Fruit fly (Drosophila melanogaster) whole organism, embryonic: ENCODE data around the gene CG31974.
A peak's percentile ranks its signal among the peaks of the same experiment; 100 is the strongest.

Experiments used
- Asciz ChIP-seq: fragments of 200-800 bp; sonication (Bioruptor generic); optimal IDR thresholded peaks from 2 replicates; lab custom pipeline; 2017; ENCODE audit warnings: missing biosample characterization, mild to moderate bottlenecking, missing genetic modification characterization, missing genetic modification reagents
- Bteb2 ChIP-seq: fragments of 200-800 bp; sonication (Bioruptor generic); optimal IDR thresholded peaks from 2 replicates; lab custom pipeline; 2016; ENCODE audit warnings: missing biosample characterization, missing genetic modification characterization
- CG10274 ChIP-seq: fragments of 200-800 bp; sonication (Bioruptor generic); optimal IDR thresholded peaks from 3 replicates; lab custom pipeline; 2017; ENCODE audit warnings: missing biosample characterization, mild to moderate bottlenecking, missing genetic modification characterization
- CG10565 ChIP-seq: fragments of 200-800 bp; sonication (Bioruptor generic); optimal IDR thresholded peaks from 3 replicates; lab custom pipeline; 2016; ENCODE audit warnings: missing biosample characterization, mild to moderate bottlenecking, missing genetic modification characterization
- CG11085 ChIP-seq: fragments of 200-800 bp; sonication (Bioruptor generic); IDR thresholded peaks from 2 replicates; pipeline ENCODE4 v1.3.6; 2022; ENCODE audit warnings: missing biosample characterization, missing genetic modification characterization
- CG11723 ChIP-seq: fragments of 200-800 bp; sonication (Bioruptor generic); optimal IDR thresholded peaks from 2 replicates; lab custom pipeline; 2017; ENCODE audit warnings: missing biosample characterization, mild to moderate bottlenecking, missing genetic modification characterization
- CG12391 ChIP-seq: fragments of 200-800 bp; sonication (Bioruptor generic); optimal IDR thresholded peaks from 3 replicates; lab custom pipeline; 2018; ENCODE audit warnings: missing biosample characterization, mild to moderate bottlenecking, missing genetic modification characterization, moderate library complexity
- CG12942 ChIP-seq: fragments of 200-800 bp; sonication (Bioruptor generic); optimal IDR thresholded peaks from 3 replicates; lab custom pipeline; 2016; ENCODE audit warnings: missing biosample characterization, missing genetic modification characterization
- CG13287 ChIP-seq: fragments of 200-800 bp; sonication (Bioruptor generic); IDR thresholded peaks from 2 replicates; pipeline ENCODE4 v1.3.6; 2022; ENCODE audit warnings: missing biosample characterization, missing genetic modification characterization; ENCODE audit not compliant: partially characterized antibody
- CG14014 ChIP-seq: fragments of 200-800 bp; sonication (Bioruptor generic); IDR thresholded peaks from 2 replicates; pipeline ENCODE4 v1.3.6; 2022; ENCODE audit warnings: missing biosample characterization, missing genetic modification characterization
- CG15479 ChIP-seq: fragments of 200-800 bp; sonication (Bioruptor generic); optimal IDR thresholded peaks from 3 replicates; lab custom pipeline; 2019; ENCODE audit warnings: missing biosample characterization, mild to moderate bottlenecking, missing genetic modification characterization, moderate library complexity
- CG16815 ChIP-seq: fragments of 200-800 bp; sonication (Bioruptor generic); optimal IDR thresholded peaks from 3 replicates; lab custom pipeline; 2017; ENCODE audit warnings: missing biosample characterization, mild to moderate bottlenecking, missing genetic modification characterization
- CG17186 ChIP-seq: fragments of 200-800 bp; sonication (Bioruptor generic); optimal IDR thresholded peaks from 3 replicates; lab custom pipeline; 2017; ENCODE audit warnings: missing biosample characterization, missing genetic modification reagents, missing genetic modification characterization
- CG17568 ChIP-seq: fragments of 200-800 bp; sonication (Bioruptor generic); optimal IDR thresholded peaks from 2 replicates; lab custom pipeline; 2018; ENCODE audit warnings: missing biosample characterization, mild to moderate bottlenecking, missing genetic modification characterization, moderate library complexity
- CG30403 ChIP-seq: fragments of 200-800 bp; sonication (Bioruptor generic); optimal IDR thresholded peaks from 3 replicates; lab custom pipeline; 2016; ENCODE audit warnings: missing biosample characterization, missing genetic modification characterization
- CG30431 ChIP-seq: fragments of 200-800 bp; sonication (Bioruptor generic); optimal IDR thresholded peaks from 2 replicates; lab custom pipeline; 2017; ENCODE audit warnings: missing biosample characterization, missing genetic modification characterization
- CG32767 ChIP-seq: fragments of 200-800 bp; sonication (Bioruptor generic); IDR thresholded peaks from 2 replicates; pipeline ENCODE4 v1.3.6; 2022; ENCODE audit warnings: missing biosample characterization, missing genetic modification characterization
- CG33557 ChIP-seq: fragments of 200-800 bp; sonication (Bioruptor generic); optimal IDR thresholded peaks from 2 replicates; lab custom pipeline; 2019; ENCODE audit warnings: missing biosample characterization, mild to moderate bottlenecking, missing genetic modification characterization, moderate library complexity
- CG3847 ChIP-seq: fragments of 200-800 bp; sonication (Bioruptor generic); IDR thresholded peaks from 2 replicates; pipeline ENCODE4 v1.3.6; 2022; ENCODE audit warnings: missing biosample characterization, missing genetic modification characterization
- CG3995 ChIP-seq: fragments of 200-800 bp; sonication (Bioruptor generic); optimal IDR thresholded peaks from 3 replicates; lab custom pipeline; 2016; ENCODE audit warnings: missing biosample characterization, missing genetic modification characterization
- CG4328 ChIP-seq: fragments of 200-800 bp; sonication (Bioruptor generic); optimal IDR thresholded peaks from 3 replicates; lab custom pipeline; 2017; ENCODE audit warnings: missing biosample characterization, missing genetic modification reagents, missing genetic modification characterization
- CG4730 ChIP-seq: fragments of 200-800 bp; sonication (Bioruptor generic); IDR thresholded peaks from 2 replicates; pipeline ENCODE4 v1.3.6; 2022; ENCODE audit warnings: missing biosample characterization, missing genetic modification characterization
- CG7556 ChIP-seq: fragments of 200-800 bp; sonication (Bioruptor generic); optimal IDR thresholded peaks from 2 replicates; lab custom pipeline; 2017; ENCODE audit warnings: missing biosample characterization, mild to moderate bottlenecking, missing genetic modification characterization
- CG8765 ChIP-seq: fragments of 200-800 bp; sonication (Bioruptor generic); IDR thresholded peaks from 2 replicates; pipeline ENCODE4 v1.3.6; 2022; ENCODE audit warnings: missing biosample characterization, missing genetic modification characterization
- CG9932 ChIP-seq: fragments of 200-800 bp; sonication (Bioruptor generic); IDR thresholded peaks from 2 replicates; pipeline ENCODE4 v1.3.6; 2022; ENCODE audit warnings: missing biosample characterization, missing genetic modification characterization
- Dll ChIP-seq: fragments of 200-800 bp; sonication (Bioruptor generic); IDR thresholded peaks from 4 replicates; pipeline ENCODE4 v1.3.6; 2022; ENCODE audit warnings: missing biosample characterization, missing genetic modification characterization; ENCODE audit not compliant: partially characterized antibody
- Ets97D ChIP-seq: fragments of 200-800 bp; sonication (Bioruptor generic); optimal IDR thresholded peaks from 3 replicates; lab custom pipeline; 2016; ENCODE audit warnings: missing biosample characterization, missing genetic modification characterization
- Gug ChIP-seq: fragments of 200-800 bp; sonication (Bioruptor generic); IDR thresholded peaks from 4 replicates; pipeline ENCODE4 v1.3.6; 2022; ENCODE audit warnings: missing biosample characterization, missing genetic modification characterization
- HLH4C ChIP-seq: fragments of 200-800 bp; sonication (Bioruptor generic); IDR thresholded peaks from 3 replicates; pipeline ENCODE4 v1.3.6; 2022; ENCODE audit warnings: missing biosample characterization, missing genetic modification characterization; ENCODE audit not compliant: partially characterized antibody
- HmgZ ChIP-seq: fragments of 200-800 bp; sonication (Bioruptor generic); optimal IDR thresholded peaks from 2 replicates; lab custom pipeline; 2018; ENCODE audit warnings: missing biosample characterization, mild to moderate bottlenecking, missing genetic modification characterization
- Neu2 ChIP-seq: fragments of 200-800 bp; sonication (Bioruptor generic); optimal IDR thresholded peaks from 3 replicates; lab custom pipeline; 2016; ENCODE audit warnings: missing biosample characterization, missing genetic modification characterization, borderline replicate concordance
- Nf-YC ChIP-seq: fragments of 200-800 bp; optimal IDR thresholded peaks from 3 replicates; lab custom pipeline; 2019; ENCODE audit warnings: missing biosample characterization, mild to moderate bottlenecking, missing genetic modification characterization, moderate library complexity
- Rfx ChIP-seq: fragments of 200-800 bp; sonication (Bioruptor generic); IDR thresholded peaks from 2 replicates; pipeline ENCODE4 v1.3.6; 2022; ENCODE audit warnings: missing biosample characterization, missing genetic modification characterization
- Scr ChIP-seq: fragments of 200-800 bp; sonication (Bioruptor generic); IDR thresholded peaks from 2 replicates; pipeline ENCODE4 v1.3.6; 2022; ENCODE audit warnings: missing biosample characterization, missing genetic modification characterization; ENCODE audit not compliant: partially characterized antibody
- Sox100B ChIP-seq: fragments of 200-800 bp; sonication (Bioruptor generic); optimal IDR thresholded peaks from 3 replicates; lab custom pipeline; 2018; ENCODE audit warnings: missing biosample characterization, mild to moderate bottlenecking, missing genetic modification characterization
- abd-A ChIP-seq: fragments of 200-800 bp; sonication (Bioruptor generic); optimal IDR thresholded peaks from 3 replicates; lab custom pipeline; 2019; ENCODE audit warnings: missing biosample characterization, mild to moderate bottlenecking, missing genetic modification characterization, moderate library complexity
- crc ChIP-seq: fragments of 200-800 bp; sonication (Bioruptor generic); optimal IDR thresholded peaks from 2 replicates; lab custom pipeline; 2016; ENCODE audit warnings: missing biosample characterization, missing genetic modification characterization
- dmrt11E ChIP-seq: fragments of 200-800 bp; sonication (Bioruptor generic); optimal IDR thresholded peaks from 3 replicates; lab custom pipeline; 2018; ENCODE audit warnings: missing biosample characterization, mild to moderate bottlenecking, missing genetic modification characterization, moderate library complexity
- exex ChIP-seq: fragments of 200-800 bp; sonication (Bioruptor generic); optimal IDR thresholded peaks from 4 replicates; lab custom pipeline; 2018; ENCODE audit warnings: missing biosample characterization, mild to moderate bottlenecking, missing genetic modification characterization, moderate library complexity
- eyg ChIP-seq: fragments of 200-800 bp; sonication (Bioruptor generic); optimal IDR thresholded peaks from 3 replicates; lab custom pipeline; 2016; ENCODE audit warnings: missing biosample characterization, missing genetic modification characterization
- gt ChIP-seq: fragments of 200-800 bp; sonication (Bioruptor generic); IDR thresholded peaks from 2 replicates; pipeline ENCODE4 v1.3.6; 2022; ENCODE audit warnings: missing biosample characterization, missing genetic modification characterization
- hb ChIP-seq: fragments of 200-800 bp; sonication (Bioruptor generic); IDR thresholded peaks from 3 replicates; pipeline ENCODE4 v1.3.6; 2022; ENCODE audit warnings: missing biosample characterization, missing genetic modification characterization; ENCODE audit not compliant: partially characterized antibody
- her ChIP-seq: fragments of 200-800 bp; sonication (Bioruptor generic); optimal IDR thresholded peaks from 2 replicates; lab custom pipeline; 2016; ENCODE audit warnings: missing biosample characterization, missing genetic modification characterization
- lilli ChIP-seq: fragments of 200-800 bp; sonication (Bioruptor generic); optimal IDR thresholded peaks from 3 replicates; lab custom pipeline; 2016; ENCODE audit warnings: missing biosample characterization, missing genetic modification characterization
- luna ChIP-seq: fragments of 200-800 bp; sonication (Bioruptor generic); optimal IDR thresholded peaks from 2 replicates; lab custom pipeline; 2016; ENCODE audit warnings: missing biosample characterization, missing genetic modification characterization
- nerfin-1 ChIP-seq: fragments of 200-800 bp; sonication (Bioruptor generic); optimal IDR thresholded peaks from 3 replicates; lab custom pipeline; 2019; ENCODE audit warnings: missing biosample characterization, mild to moderate bottlenecking, missing genetic modification characterization, moderate library complexity
- sim ChIP-seq: fragments of 200-800 bp; sonication (Bioruptor generic); IDR thresholded peaks from 2 replicates; pipeline ENCODE4 v1.3.6; 2022; ENCODE audit warnings: missing biosample characterization, missing genetic modification characterization
- tll ChIP-seq, 2 experiments: fragments of 200-800 bp in 1 of 2; fragments of >200 bp in 1 of 2; sonication (Bioruptor generic) in 1 of 2; optimal IDR thresholded peaks; 2 replicates each; lab custom pipeline; 2017 to 2019; ENCODE audit warnings: missing biosample characterization in 2 of 2, missing genetic modification characterization in 2 of 2, mild to moderate bottlenecking in 1 of 2, moderate library complexity in 1 of 2
- trem ChIP-seq: fragments of 200-800 bp; optimal IDR thresholded peaks from 3 replicates; lab custom pipeline; 2019; ENCODE audit warnings: missing biosample characterization, mild to moderate bottlenecking, missing genetic modification characterization, moderate library complexity
- tx ChIP-seq: fragments of 200-800 bp; sonication (Bioruptor generic); optimal IDR thresholded peaks from 2 replicates; lab custom pipeline; 2016; ENCODE audit warnings: missing biosample characterization, missing genetic modification characterization
- zen ChIP-seq: fragments of 200-800 bp; sonication (Bioruptor generic); optimal IDR thresholded peaks from 3 replicates; lab custom pipeline; 2018; ENCODE audit warnings: missing biosample characterization, mild to moderate bottlenecking, missing genetic modification characterization, moderate library complexity

The CG31974 gene

DNA sequence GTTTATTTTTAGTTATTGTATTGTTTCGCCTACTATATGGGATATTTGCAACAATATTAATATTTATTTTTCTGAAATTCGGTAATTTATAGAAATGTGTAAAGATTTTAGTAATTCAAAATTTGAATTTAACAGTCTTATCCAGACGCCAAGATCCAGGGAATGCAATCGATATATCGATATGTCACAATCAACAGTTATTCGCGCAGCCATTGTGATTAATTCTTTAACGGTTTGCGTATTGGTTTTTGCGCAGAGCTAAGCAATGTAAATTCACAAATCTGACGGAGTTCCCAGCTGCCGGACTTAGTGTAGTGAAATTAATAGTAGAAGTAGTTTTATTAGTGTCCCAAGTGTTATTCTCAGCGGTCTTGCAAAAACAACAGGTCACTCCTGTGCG is 28.5 kb downstream of the CG31974 start, which contains the start of gene ND-15 (continued):
- no peak for TF ChIP-seq eyg
- no peak for TF ChIP-seq Gug (GFP tag; lab: Robert Waterston, UW)
- TF ChIP-seq CG4730 (GFP tag; lab: Robert Waterston, UW) = no peak
- no peak for TF ChIP-seq Nf-YC
- no peak for TF ChIP-seq CG17568 (GFP tag; lab: Kevin White, UChicago)
- no peak for TF ChIP-seq CG3847
- peak; percentile 25 for TF ChIP-seq exex (tag; lab: Kevin White, UChicago)
- no peak for TF ChIP-seq CG9932 (GFP tag; lab: Robert Waterston, UW)
- TF ChIP-seq lilli (GFP tag; lab: Kevin White, UChicago) = no peak
- TF ChIP-seq tx (GFP tag; lab: Kevin White, UChicago) = no peak
- peak; percentile 17; the same call in 1 of the 2 replicates for TF ChIP-seq Rfx
- no peak for TF ChIP-seq Bteb2 (GFP tag; lab: Kevin White, UChicago)
- peak; percentile 20 for TF ChIP-seq Ets97D (GFP tag; lab: Kevin White, UChicago)
- no peak for TF ChIP-seq CG14014 (GFP tag; lab: Robert Waterston, UW)
- peak; percentile 77 for TF ChIP-seq HLH4C (GFP tag; lab: Robert Waterston, UW)
- peak; percentile 79 for TF ChIP-seq Dll (GFP tag; lab: Robert Waterston, UW)
- TF ChIP-seq HmgZ (tag; lab: Kevin White, UChicago) = peak; percentile 44
- TF ChIP-seq Neu2 (GFP tag; lab: Kevin White, UChicago) = no peak
- TF ChIP-seq CG4328 (GFP tag; lab: Kevin White, UChicago) = no peak
- TF ChIP-seq Scr (GFP tag; lab: Robert Waterston, UW) = peak; percentile 80
- TF ChIP-seq zen (tag; lab: Kevin White, UChicago) = no peak
- TF ChIP-seq CG12942 (GFP tag; lab: Kevin White, UChicago) = no peak
- peak; percentile 50 for TF ChIP-seq CG15479 (GFP tag; lab: Kevin White, UChicago)
- TF ChIP-seq CG10274 (GFP tag; lab: Kevin White, UChicago) = no peak
- TF ChIP-seq CG30431 = no peak
- TF ChIP-seq crc (GFP tag; lab: Kevin White, UChicago) = no peak
- no peak for TF ChIP-seq nerfin-1 (tag; lab: Kevin White, UChicago)
- TF ChIP-seq luna (GFP tag; lab: Kevin White, UChicago) = no peak
- no peak for TF ChIP-seq CG11085
- TF ChIP-seq CG17186 (GFP tag; lab: Kevin White, UChicago) = peak; percentile 58
- TF ChIP-seq hb (GFP tag; lab: Robert Waterston, UW) = peak; percentile 63; the same call in 2 of the 3 replicates
- no peak for TF ChIP-seq CG7556 (GFP tag; lab: Kevin White, UChicago)
- no peak for TF ChIP-seq CG11723 (GFP tag; lab: Kevin White, UChicago)
- peak; percentile 29 for TF ChIP-seq trem (tag; lab: Kevin White, UChicago)
- no peak for TF ChIP-seq CG30403 (GFP tag; lab: Kevin White, UChicago)
- TF ChIP-seq dmrt11E (tag; lab: Kevin White, UChicago) = no peak
- TF ChIP-seq CG8765 = no peak
- no peak for TF ChIP-seq CG12391 (tag; lab: Kevin White, UChicago)
- no peak for TF ChIP-seq gt
- TF ChIP-seq CG33557 (GFP tag; lab: Kevin White, UChicago) = no peak
- no peak for TF ChIP-seq CG32767 (GFP tag; lab: Robert Waterston, UW)
- no peak for TF ChIP-seq CG10565 (GFP tag; lab: Kevin White, UChicago)
- no peak for TF ChIP-seq her (GFP tag; lab: Kevin White, UChicago)
- peak; percentile 91 for TF ChIP-seq CG3995 (GFP tag; lab: Kevin White, UChicago)
- no peak for TF ChIP-seq Sox100B (GFP tag; lab: Kevin White, UChicago)
- no peak for TF ChIP-seq tll (GFP tag; optimal IDR thresholded peaks at IDR 0.05; lab: Kevin White, UChicago)
- TF ChIP-seq CG13287 (GFP tag; lab: Robert Waterston, UW) = peak; percentile 84
- no peak for TF ChIP-seq sim
- TF ChIP-seq Asciz (GFP tag; lab: Kevin White, UChicago) = no peak
- no peak for TF ChIP-seq abd-A
- TF ChIP-seq CG16815 (GFP tag; lab: Kevin White, UChicago) = no peak
